Fruit fly (Drosophila melanogaster): ENCODE results near the gene Xe7.

Gene Xe7

dm6 chr3R:5647705-5648568, 21.2 kb downstream of the Xe7 start:
- peak; percentile 46 for TF ChIP-seq CG33017 (tag; optimal IDR thresholded peaks at IDR 0.05)
- peak; percentile 22 for TF ChIP-seq CG7101 (tag; optimal IDR thresholded peaks at IDR 0.05)
- no peak for TF ChIP-seq Hr96 (GFP tag; optimal IDR thresholded peaks at IDR 0.05)
- no peak for TF ChIP-seq ovo (GFP tag; optimal IDR thresholded peaks at IDR 0.05)
- no peak for TF ChIP-seq toe (GFP tag; optimal IDR thresholded peaks at IDR 0.05)
- TF ChIP-seq pad (GFP tag; optimal IDR thresholded peaks at IDR 0.05): peak; percentile 26
- no peak for TF ChIP-seq cic (GFP tag; optimal IDR thresholded peaks at IDR 0.05)
- TF ChIP-seq CG5204 (GFP tag; optimal IDR thresholded peaks at IDR 0.05): no peak
- TF ChIP-seq CG1620 (GFP tag; optimal IDR thresholded peaks at IDR 0.05): peak; percentile 4
- peak; percentile 25 for TF ChIP-seq tj (GFP tag; optimal IDR thresholded peaks at IDR 0.05)
- TF ChIP-seq CG7045 (GFP tag; optimal IDR thresholded peaks at IDR 0.05): no peak
- TF ChIP-seq CG14711 (tag; optimal IDR thresholded peaks at IDR 0.05): no peak
- no peak for TF ChIP-seq kay (GFP tag; ENCODE audit: borderline replicate concordance)
- TF ChIP-seq Clk (GFP tag; optimal IDR thresholded peaks at IDR 0.05): no peak
- TF ChIP-seq CG11617 (GFP tag; optimal IDR thresholded peaks at IDR 0.05): no peak
- TF ChIP-seq bab1 (GFP tag; optimal IDR thresholded peaks at IDR 0.05): no peak
- no peak for TF ChIP-seq cnc (optimal IDR thresholded peaks at IDR 0.05)
- TF ChIP-seq Crg-1 (GFP tag; optimal IDR thresholded peaks at IDR 0.05): no peak
- peak; percentile 15 for TF ChIP-seq CG12768 (GFP tag; optimal IDR thresholded peaks at IDR 0.05)
- TF ChIP-seq Mnt (GFP tag; optimal IDR thresholded peaks at IDR 0.05): peak; percentile 41

dm6 chr3R:5643421-5643820, 25.7 kb downstream of the Xe7 start:
- TF ChIP-seq cnc (optimal IDR thresholded peaks at IDR 0.05): no peak
- no peak for TF ChIP-seq cic (GFP tag; optimal IDR thresholded peaks at IDR 0.05)
- TF ChIP-seq bab1 (GFP tag; optimal IDR thresholded peaks at IDR 0.05): no peak
- TF ChIP-seq CG7101 (tag; optimal IDR thresholded peaks at IDR 0.05): no peak
- TF ChIP-seq Hr96 (GFP tag; optimal IDR thresholded peaks at IDR 0.05): no peak
- no peak for TF ChIP-seq toe (GFP tag; optimal IDR thresholded peaks at IDR 0.05)
- no peak for TF ChIP-seq CG11617 (GFP tag; optimal IDR thresholded peaks at IDR 0.05)
- no peak for TF ChIP-seq Crg-1 (GFP tag; optimal IDR thresholded peaks at IDR 0.05)
- no peak for TF ChIP-seq tj (GFP tag; optimal IDR thresholded peaks at IDR 0.05)
- TF ChIP-seq Mnt (GFP tag; optimal IDR thresholded peaks at IDR 0.05): no peak
- no peak for TF ChIP-seq CG5204 (GFP tag; optimal IDR thresholded peaks at IDR 0.05)
- no peak for TF ChIP-seq CG33017 (tag; optimal IDR thresholded peaks at IDR 0.05)
- no peak for TF ChIP-seq CG7045 (GFP tag; optimal IDR thresholded peaks at IDR 0.05)

- TF ChIP-seq CG5204 (GFP tag; optimal IDR thresholded peaks at IDR 0.05): no peak
- TF ChIP-seq Clk (GFP tag; optimal IDR thresholded peaks at IDR 0.05): no peak
- TF ChIP-seq kay (GFP tag; ENCODE audit: borderline replicate concordance): no peak
- no peak for TF ChIP-seq pad (GFP tag; optimal IDR thresholded peaks at IDR 0.05)
- TF ChIP-seq toe (GFP tag; optimal IDR thresholded peaks at IDR 0.05): no peak
- peak; percentile 56 for TF ChIP-seq CG7101 (tag; optimal IDR thresholded peaks at IDR 0.05)
- no peak for TF ChIP-seq bab1 (GFP tag; optimal IDR thresholded peaks at IDR 0.05)
- TF ChIP-seq CG12768 (GFP tag; optimal IDR thresholded peaks at IDR 0.05): peak; percentile 2
- peak; percentile 31 for TF ChIP-seq CG7045 (GFP tag; optimal IDR thresholded peaks at IDR 0.05)
- TF ChIP-seq Crg-1 (GFP tag; optimal IDR thresholded peaks at IDR 0.05): peak; percentile 1
- peak; percentile 25 for TF ChIP-seq Mnt (GFP tag; optimal IDR thresholded peaks at IDR 0.05)
- TF ChIP-seq CG1620 (GFP tag; optimal IDR thresholded peaks at IDR 0.05): no peak
- no peak for TF ChIP-seq Hr96 (GFP tag; optimal IDR thresholded peaks at IDR 0.05)
- TF ChIP-seq tj (GFP tag; optimal IDR thresholded peaks at IDR 0.05): peak; percentile 27
- TF ChIP-seq CG11617 (GFP tag; optimal IDR thresholded peaks at IDR 0.05): peak; percentile 78
- no peak for TF ChIP-seq ovo (GFP tag; optimal IDR thresholded peaks at IDR 0.05)
- TF ChIP-seq CG33017 (tag; optimal IDR thresholded peaks at IDR 0.05): peak; percentile 49
- peak; percentile 57 for TF ChIP-seq CG14711 (tag; optimal IDR thresholded peaks at IDR 0.05)
- no peak for TF ChIP-seq cic (GFP tag; optimal IDR thresholded peaks at IDR 0.05)
- TF ChIP-seq cnc (optimal IDR thresholded peaks at IDR 0.05): no peak
Observed at dm6 chr3R:5636519-5637430, 32.4 kb downstream of the Xe7 start, which contains the start of the genes CG31548 and CG12170. TSS of gene CG31548 (minus strand) at chr3R:5636852. TSS of gene CG12170 (plus strand) at chr3R:5637234.

dm6 chr3R:5635524-5635923, 33.6 kb downstream of the Xe7 start, which contains the start of gene CG31546:
TSS of gene CG31546 (minus strand) at chr3R:5635624.
- TF ChIP-seq CG14711 (tag; optimal IDR thresholded peaks at IDR 0.05) (no peak), pad (GFP tag; optimal IDR thresholded peaks at IDR 0.05) (no peak), Mnt (GFP tag; optimal IDR thresholded peaks at IDR 0.05) (no peak), Clk (GFP tag; optimal IDR thresholded peaks at IDR 0.05) (no peak), toe (GFP tag; optimal IDR thresholded peaks at IDR 0.05) (no peak), bab1 (GFP tag; optimal IDR thresholded peaks at IDR 0.05) (no peak), CG7045 (GFP tag; optimal IDR thresholded peaks at IDR 0.05) (no peak), CG5204 (GFP tag; optimal IDR thresholded peaks at IDR 0.05) (no peak)

- TF ChIP-seq CG7045 (GFP tag; optimal IDR thresholded peaks at IDR 0.05) (no peak), CG7101 (tag; optimal IDR thresholded peaks at IDR 0.05) (peak; percentile 23), Crg-1 (GFP tag; optimal IDR thresholded peaks at IDR 0.05) (peak; percentile 12), kay (GFP tag; ENCODE audit: borderline replicate concordance) (no peak), cnc (optimal IDR thresholded peaks at IDR 0.05) (no peak), CG33017 (tag; optimal IDR thresholded peaks at IDR 0.05) (no peak), cic (GFP tag; optimal IDR thresholded peaks at IDR 0.05) (peak; percentile 61), Hr96 (GFP tag; optimal IDR thresholded peaks at IDR 0.05) (no peak), bab1 (GFP tag; optimal IDR thresholded peaks at IDR 0.05) (peak; percentile 34), CG12768 (GFP tag; optimal IDR thresholded peaks at IDR 0.05) (no peak), ovo (GFP tag; optimal IDR thresholded peaks at IDR 0.05) (no peak), CG1620 (GFP tag; optimal IDR thresholded peaks at IDR 0.05) (no peak), tj (GFP tag; optimal IDR thresholded peaks at IDR 0.05) (no peak), toe (GFP tag; optimal IDR thresholded peaks at IDR 0.05) (no peak), CG5204 (GFP tag; optimal IDR thresholded peaks at IDR 0.05) (no peak), pad (GFP tag; optimal IDR thresholded peaks at IDR 0.05) (no peak), CG11617 (GFP tag; optimal IDR thresholded peaks at IDR 0.05) (peak; percentile 36), Clk (GFP tag; optimal IDR thresholded peaks at IDR 0.05) (no peak), Mnt (GFP tag; optimal IDR thresholded peaks at IDR 0.05) (no peak), CG14711 (tag; optimal IDR thresholded peaks at IDR 0.05) (no peak)
Observed at dm6 chr3R:5633437-5633836, 35.7 kb downstream of the Xe7 start, which contains the start of gene CG12171. TSS of gene CG12171 (plus strand) at chr3R:5633627.

Data from whole organism, adult.